Worm (Caenorhabditis elegans) whole organism, L3 larva: ENCODE measurements around the gene F21C10.9.
A peak's percentile ranks its signal among the peaks of the same experiment; 100 is the strongest.

Experiments used
- ZK546.5 ChIP-seq: sonication (generic microtip); optimal IDR thresholded peaks from 2 replicates; lab custom pipeline; 2017; ENCODE audit warnings: missing biosample characterization, missing genetic modification characterization
- aly-2 ChIP-seq: fragments of 150-350 bp; optimal IDR thresholded peaks from 2 replicates; lab custom pipeline; 2014; ENCODE audit warnings: missing biosample characterization, missing genetic modification characterization
- ama-1 ChIP-seq: fragments of 150-350 bp; optimal IDR thresholded peaks from 2 replicates; lab custom pipeline; 2018
- ceh-28 ChIP-seq: fragments of 150-350 bp; optimal IDR thresholded peaks from 2 replicates; lab custom pipeline; 2014; ENCODE audit warnings: missing biosample characterization, missing genetic modification reagents, missing genetic modification characterization
- ceh-82 ChIP-seq: fragments of 150-350 bp; optimal IDR thresholded peaks from 2 replicates; lab custom pipeline; 2014; ENCODE audit warnings: missing biosample characterization, missing genetic modification characterization
- ceh-9 ChIP-seq: sonication (generic microtip); optimal IDR thresholded peaks from 2 replicates; lab custom pipeline; 2018; ENCODE audit warnings: missing biosample characterization, missing genetic modification characterization
- egl-27 ChIP-seq: sonication (generic microtip); optimal IDR thresholded peaks from 4 replicates; lab custom pipeline; 2017; ENCODE audit warnings: missing biosample characterization, missing genetic modification reagents, missing genetic modification characterization
- egl-5 ChIP-seq: fragments of 150-350 bp; optimal IDR thresholded peaks from 2 replicates; lab custom pipeline; 2017; ENCODE audit warnings: missing biosample characterization, missing genetic modification reagents, missing genetic modification characterization, inconsistent platforms
- elt-1 ChIP-seq: fragments of 150-350 bp; optimal IDR thresholded peaks from 2 replicates; lab custom pipeline; 2014; ENCODE audit warnings: missing biosample characterization, missing genetic modification characterization
- elt-2 ChIP-seq: sonication (generic microtip); optimal IDR thresholded peaks from 2 replicates; lab custom pipeline; 2016; ENCODE audit warnings: missing genetic modification reagents, mild to moderate bottlenecking, missing genetic modification characterization, missing compliant biosample characterization
- elt-3 ChIP-seq, 3 experiments: fragments of 150-350 bp in 1 of 3; sonication (generic microtip) in 2 of 3; optimal IDR thresholded peaks; 2 replicates in 2 of 3; 4 replicates in 1 of 3; lab custom pipeline; 2014 to 2017; ENCODE audit warnings: missing biosample characterization in 3 of 3, missing genetic modification characterization in 3 of 3
- eor-1 ChIP-seq, 2 experiments: fragments of 150-350 bp; optimal IDR thresholded peaks; 2 replicates each; lab custom pipeline; 2014 to 2018; ENCODE audit warnings: missing biosample characterization in 2 of 2, missing genetic modification characterization in 2 of 2
- fkh-10 ChIP-seq: sonication (generic microtip); optimal IDR thresholded peaks from 2 replicates; lab custom pipeline; 2017; ENCODE audit warnings: missing biosample characterization, missing genetic modification reagents, missing genetic modification characterization
- fkh-2 ChIP-seq: fragments of 150-350 bp; optimal IDR thresholded peaks from 2 replicates; lab custom pipeline; 2014; ENCODE audit warnings: missing biosample characterization, missing genetic modification reagents, missing genetic modification characterization
- fos-1 ChIP-seq: fragments of 150-350 bp; optimal IDR thresholded peaks from 2 replicates; lab custom pipeline; 2014; ENCODE audit warnings: missing biosample characterization, missing genetic modification characterization
- lin-15B ChIP-seq: fragments of 150-350 bp; optimal IDR thresholded peaks from 2 replicates; lab custom pipeline; 2014; ENCODE audit warnings: missing biosample characterization, missing genetic modification characterization
- lin-39 ChIP-seq: fragments of 150-350 bp; optimal IDR thresholded peaks from 2 replicates; lab custom pipeline; 2018; ENCODE audit warnings: missing biosample characterization, missing genetic modification reagents, missing genetic modification characterization
- lsy-12 ChIP-seq: sonication (generic microtip); optimal IDR thresholded peaks from 2 replicates; lab custom pipeline; 2016; ENCODE audit warnings: mild to moderate bottlenecking, missing genetic modification characterization, missing compliant biosample characterization
- mdl-1 ChIP-seq: fragments of 150-350 bp; optimal IDR thresholded peaks from 2 replicates; lab custom pipeline; 2014; ENCODE audit warnings: missing biosample characterization, missing genetic modification characterization
- mml-1 ChIP-seq: fragments of 150-350 bp; sonication (generic microtip); optimal IDR thresholded peaks from 3 replicates; lab custom pipeline; 2014; ENCODE audit warnings: missing biosample characterization, missing genetic modification characterization
- nhr-11 ChIP-seq: fragments of 150-350 bp; optimal IDR thresholded peaks from 2 replicates; lab custom pipeline; 2014; ENCODE audit warnings: missing biosample characterization, missing genetic modification characterization
- nhr-23 ChIP-seq: fragments of 150-350 bp; optimal IDR thresholded peaks from 2 replicates; lab custom pipeline; 2014; ENCODE audit warnings: missing biosample characterization, missing genetic modification reagents, missing genetic modification characterization
- nhr-25 ChIP-seq: sonication (generic microtip); optimal IDR thresholded peaks from 2 replicates; lab custom pipeline; 2017; ENCODE audit warnings: missing biosample characterization, missing genetic modification characterization
- nhr-28 ChIP-seq: fragments of 150-350 bp; optimal IDR thresholded peaks from 2 replicates; lab custom pipeline; 2014; ENCODE audit warnings: missing biosample characterization, missing genetic modification characterization
- nhr-67 ChIP-seq: fragments of 150-350 bp; optimal IDR thresholded peaks from 2 replicates; lab custom pipeline; 2014; ENCODE audit warnings: missing biosample characterization, missing genetic modification characterization
- nhr-77 ChIP-seq: fragments of 150-350 bp; optimal IDR thresholded peaks from 2 replicates; lab custom pipeline; 2014; ENCODE audit warnings: missing biosample characterization, missing genetic modification characterization
- pqm-1 ChIP-seq: fragments of 150-350 bp; optimal IDR thresholded peaks from 2 replicates; lab custom pipeline; 2017; ENCODE audit warnings: missing biosample characterization, missing genetic modification characterization, inconsistent platforms
- sea-2 ChIP-seq: fragments of 150-350 bp; sonication (generic microtip); optimal IDR thresholded peaks from 4 replicates; lab custom pipeline; 2014; ENCODE audit warnings: missing biosample characterization, missing genetic modification reagents, missing genetic modification characterization
- skn-1 ChIP-seq: fragments of 150-350 bp; optimal IDR thresholded peaks from 2 replicates; lab custom pipeline; 2014; ENCODE audit warnings: missing biosample characterization, missing genetic modification characterization
- snpc-4 ChIP-seq: fragments of 150-350 bp; optimal IDR thresholded peaks from 2 replicates; lab custom pipeline; 2014; ENCODE audit warnings: missing biosample characterization, missing genetic modification characterization
- tbx-2 ChIP-seq: sonication (generic microtip); optimal IDR thresholded peaks from 2 replicates; lab custom pipeline; 2016; ENCODE audit warnings: mild to moderate bottlenecking, missing genetic modification characterization, missing compliant biosample characterization
- unc-39 ChIP-seq: sonication (generic microtip); optimal IDR thresholded peaks from 4 replicates; lab custom pipeline; 2017; ENCODE audit warnings: missing biosample characterization, missing genetic modification characterization
- unc-62 ChIP-seq: fragments of 150-350 bp; sonication (generic microtip); optimal IDR thresholded peaks from 4 replicates; lab custom pipeline; 2014; ENCODE audit warnings: missing biosample characterization, missing genetic modification reagents, missing genetic modification characterization
- zag-1 ChIP-seq: fragments of 150-350 bp; optimal IDR thresholded peaks from 2 replicates; lab custom pipeline; 2014; ENCODE audit warnings: missing biosample characterization, missing genetic modification characterization
- ztf-11 ChIP-seq: fragments of 150-350 bp; optimal IDR thresholded peaks from 2 replicates; lab custom pipeline; 2014; ENCODE audit warnings: missing biosample characterization, missing genetic modification characterization
- ztf-4 ChIP-seq: fragments of 150-350 bp; optimal IDR thresholded peaks from 2 replicates; lab custom pipeline; 2014; ENCODE audit warnings: missing biosample characterization, missing genetic modification characterization

The F21C10.9 gene

ce11 chrV:9055644-9056043, 42.9 kb downstream of the F21C10.9 start:
- TF ChIP-seq unc-62 (GFP tag; lab: Kevin White, UChicago) (no peak), nhr-11 (tag; lab: Kevin White, UChicago) (peak; percentile 47)

DNA sequence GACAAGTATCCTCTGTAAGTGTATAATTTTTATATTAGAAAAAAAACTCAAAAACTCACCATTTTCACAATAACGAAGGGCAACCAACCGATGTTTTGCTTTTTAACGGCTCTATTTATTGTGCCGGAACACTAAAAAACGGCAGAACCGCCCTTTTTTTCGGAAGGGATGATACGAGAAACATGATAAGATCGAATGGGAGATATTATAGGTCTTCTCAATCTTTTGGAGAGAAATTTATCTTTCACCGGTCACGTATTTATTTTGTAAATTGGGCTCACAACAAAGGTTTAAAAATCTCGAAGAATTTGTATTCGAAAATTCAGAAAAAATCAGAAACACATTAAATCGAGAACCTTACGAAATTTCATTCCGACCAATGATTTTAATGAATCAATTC, 43.7 kb downstream of the F21C10.9 start, which contains the start of gene swm-1:
Gene swm-1 (minus strand): TSS at position 101 of the 400 bp plus-strand sequence.
- TF ChIP-seq sea-2 (GFP tag; lab: Kevin White, UChicago): no peak
- no peak for TF ChIP-seq nhr-28 (tag; lab: Kevin White, UChicago)
- TF ChIP-seq nhr-25 (tag; lab: Kevin White, UChicago): no peak
- no peak for TF ChIP-seq egl-27 (tag; lab: Kevin White, UChicago)
- no peak for TF ChIP-seq fkh-2
- TF ChIP-seq ceh-9 (tag; lab: Kevin White, UChicago): no peak
- TF ChIP-seq aly-2 (tag; lab: Kevin White, UChicago): no peak
- TF ChIP-seq mdl-1 (tag; lab: Kevin White, UChicago): no peak
- no peak for TF ChIP-seq ZK546.5
- TF ChIP-seq elt-1 (tag; lab: Kevin White, UChicago): no peak
- TF ChIP-seq lin-15B (tag; lab: Kevin White, UChicago): no peak
- TF ChIP-seq ceh-28: no peak
- no peak for TF ChIP-seq unc-39 (tag; lab: Kevin White, UChicago)
- no peak for TF ChIP-seq mml-1 (tag; lab: Kevin White, UChicago)
- no peak for TF ChIP-seq fkh-10 (GFP tag; lab: Kevin White, UChicago)

DNA sequence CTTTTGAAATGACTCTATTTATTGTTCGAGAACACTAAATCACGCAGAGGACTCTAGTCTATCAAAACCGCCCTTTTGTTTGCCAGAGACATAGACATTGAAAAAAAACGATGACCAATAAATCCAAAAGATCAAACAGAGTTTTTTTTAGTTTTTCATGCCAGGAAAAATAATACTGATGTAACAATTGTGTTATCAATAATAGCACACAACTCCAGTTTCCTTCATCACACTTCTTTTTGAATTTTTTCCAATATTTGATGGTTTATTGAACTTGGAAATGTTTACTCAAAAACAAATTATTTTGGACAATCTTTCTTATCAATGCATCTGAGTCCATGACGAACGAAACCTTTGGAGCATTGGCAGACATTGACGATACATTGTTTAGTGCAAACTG, 44.5 kb downstream of the F21C10.9 start, which contains the start of gene C25E10.8:
Gene C25E10.8 (minus strand): TSS at position 101 of the 400 bp plus-strand sequence.
- TF ChIP-seq ceh-82 (tag; lab: Kevin White, UChicago) (no peak), egl-5 (tag; lab: Kevin White, UChicago) (no peak), fos-1 (tag; lab: Kevin White, UChicago) (no peak), unc-62 (GFP tag; lab: Kevin White, UChicago) (no peak), fkh-2 (no peak), ama-1 (lab: Kevin White, UChicago) (no peak), egl-27 (tag; lab: Kevin White, UChicago) (no peak), ceh-9 (tag; lab: Kevin White, UChicago) (no peak), mdl-1 (tag; lab: Kevin White, UChicago) (no peak), ceh-28 (no peak), snpc-4 (tag; lab: Kevin White, UChicago) (no peak), ztf-11 (tag; lab: Kevin White, UChicago) (no peak), lin-39 (tag; lab: Kevin White, UChicago) (no peak), aly-2 (tag; lab: Kevin White, UChicago) (no peak)

ce11 chrV:9053235-9053634, 45.3 kb downstream of the F21C10.9 start:
- no peak for TF ChIP-seq tbx-2 (tag; lab: Kevin White, UChicago)
- TF ChIP-seq ceh-28: no peak
- no peak for TF ChIP-seq elt-2 (tag; lab: Kevin White, UChicago)
- TF ChIP-seq lsy-12 (tag; lab: Kevin White, UChicago): no peak
- no peak for TF ChIP-seq lin-15B (tag; lab: Kevin White, UChicago)
- TF ChIP-seq snpc-4 (tag; lab: Kevin White, UChicago): no peak
- TF ChIP-seq elt-3 (tag; optimal IDR thresholded peaks at IDR 0.05; lab: Kevin White, UChicago): no peak
- no peak for TF ChIP-seq fkh-2
- TF ChIP-seq unc-39 (tag; lab: Kevin White, UChicago): no peak
- no peak for TF ChIP-seq nhr-23 (tag; lab: Kevin White, UChicago)
- no peak for TF ChIP-seq ztf-4 (tag; lab: Kevin White, UChicago)
- no peak for TF ChIP-seq nhr-77
- TF ChIP-seq zag-1 (tag; lab: Kevin White, UChicago): no peak
- TF ChIP-seq egl-5 (tag; lab: Kevin White, UChicago): no peak
- no peak for TF ChIP-seq ceh-9 (tag; lab: Kevin White, UChicago)
- TF ChIP-seq skn-1: no peak

DNA sequence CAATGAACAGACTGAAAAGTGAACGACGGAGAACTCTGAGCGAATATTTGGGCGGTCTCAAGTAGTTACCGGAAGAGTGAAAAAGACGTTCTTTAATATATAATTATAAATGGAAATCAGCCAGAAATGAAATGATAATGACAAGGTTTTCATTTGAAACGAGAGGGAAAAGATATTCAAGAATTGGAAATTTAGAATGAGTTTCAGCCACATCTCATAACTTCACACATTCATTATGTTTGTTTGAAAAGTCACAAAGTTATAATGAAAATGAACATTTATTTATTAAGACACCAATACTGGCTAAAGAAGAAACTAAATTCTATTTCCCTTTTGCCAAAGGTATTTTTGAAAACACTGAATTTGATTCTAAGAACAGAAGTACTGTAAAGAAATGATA, 47.4 kb downstream of the F21C10.9 start, which contains the start of gene C25E10.7:
Gene C25E10.7 (minus strand): TSS at position 101 of the 400 bp plus-strand sequence.
- TF ChIP-seq eor-1 (tag; optimal IDR thresholded peaks at IDR 0.05; lab: Kevin White, UChicago) (no peak), pqm-1 (tag; lab: Kevin White, UChicago) (no peak), elt-3 (tag; optimal IDR thresholded peaks at IDR 0.05; lab: Kevin White, UChicago) (no peak), nhr-67 (tag; lab: Kevin White, UChicago) (no peak), elt-1 (tag; lab: Kevin White, UChicago) (no peak), nhr-11 (tag; lab: Kevin White, UChicago) (no peak), ama-1 (lab: Kevin White, UChicago) (no peak), nhr-23 (tag; lab: Kevin White, UChicago) (no peak), tbx-2 (tag; lab: Kevin White, UChicago) (no peak), mdl-1 (tag; lab: Kevin White, UChicago) (no peak), mml-1 (tag; lab: Kevin White, UChicago) (no peak), snpc-4 (tag; lab: Kevin White, UChicago) (no peak), ceh-82 (tag; lab: Kevin White, UChicago) (no peak), ZK546.5 (no peak)
